Fruit fly (Drosophila melanogaster): ENCODE results near the gene CG6923.

DNA sequence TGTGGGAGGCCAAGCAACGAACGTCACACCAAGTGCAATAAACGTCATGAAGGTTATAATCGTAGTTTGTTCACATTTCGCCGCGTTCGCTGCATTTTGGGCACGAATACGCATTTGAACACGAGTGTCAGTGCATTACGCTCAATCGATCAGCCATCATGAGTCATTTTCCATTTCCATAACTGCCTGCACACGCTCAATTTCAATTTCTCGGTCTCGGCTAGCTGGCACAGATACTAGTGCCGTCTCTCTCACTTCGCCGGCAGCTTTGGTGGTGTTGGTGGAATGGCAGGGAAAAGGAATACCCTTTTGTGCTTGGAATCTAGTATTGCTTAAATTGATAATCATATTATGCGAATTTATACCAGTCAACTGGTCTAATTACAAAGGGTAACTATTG lies 11.9 kb upstream of the CG6923 start:
- TF ChIP-seq CG8119 (GFP tag; IDR thresholded peaks at IDR 0.05) (no peak), CG4318 (GFP tag; optimal IDR thresholded peaks at IDR 0.05) (no peak), CG10669 (GFP tag; optimal IDR thresholded peaks at IDR 0.05) (no peak), CG3919 (GFP tag; optimal IDR thresholded peaks at IDR 0.05) (no peak), dsx (GFP tag; optimal IDR thresholded peaks at IDR 0.05; ENCODE audit: poor library complexity, severe bottlenecking) (no peak), CG16779 (tag; optimal IDR thresholded peaks at IDR 0.05) (no peak), CG11902 (GFP tag; optimal IDR thresholded peaks at IDR 0.05) (no peak), CG32006 (GFP tag; optimal IDR thresholded peaks at IDR 0.05) (no peak)
